Worm (Caenorhabditis elegans) whole organism, early embryonic: ENCODE results near the gene eif-1.

Source experiments
- B0310.2 ChIP-seq: sonication (generic microtip); optimal IDR thresholded peaks from 2 replicates; lab custom pipeline; 2016; ENCODE audit warnings: mild to moderate bottlenecking, missing genetic modification characterization, missing compliant biosample characterization
- F13C5.2 ChIP-seq: sonication (generic microtip); optimal IDR thresholded peaks from 2 replicates; lab custom pipeline; 2017; ENCODE audit warnings: mild to moderate bottlenecking, missing genetic modification characterization, inconsistent platforms, missing compliant biosample characterization
- aly-1 ChIP-seq: sonication (generic microtip); optimal IDR thresholded peaks from 2 replicates; lab custom pipeline; 2016; ENCODE audit warnings: missing genetic modification characterization, missing compliant biosample characterization
- ama-1 ChIP-seq: fragments of 150-350 bp; optimal IDR thresholded peaks from 2 replicates; lab custom pipeline; 2014
- ceh-13 ChIP-seq: fragments of 200-800 bp; sonication (Bioruptor generic); optimal IDR thresholded peaks from 2 replicates; lab custom pipeline; 2018; ENCODE audit warnings: mild to moderate bottlenecking, missing genetic modification characterization, missing compliant biosample characterization
- ceh-36 ChIP-seq: sonication (generic microtip); optimal IDR thresholded peaks from 2 replicates; lab custom pipeline; 2016; ENCODE audit warnings: missing genetic modification characterization, inconsistent platforms, missing compliant biosample characterization
- ets-7 ChIP-seq: sonication (generic microtip); optimal IDR thresholded peaks from 2 replicates; lab custom pipeline; 2016; ENCODE audit warnings: missing genotype, missing genetic modification characterization, missing compliant biosample characterization
- flt-1 ChIP-seq: fragments of 200-800 bp; sonication (Bioruptor generic); IDR thresholded peaks from 2 replicates; pipeline ENCODE4 v1.3.6; 2022; ENCODE audit warnings: missing genetic modification characterization, missing compliant biosample characterization
- hmbx-1 ChIP-seq: sonication (generic microtip); optimal IDR thresholded peaks from 2 replicates; lab custom pipeline; 2016; ENCODE audit warnings: mild to moderate bottlenecking, missing genetic modification characterization, missing compliant biosample characterization
- hmg-4 ChIP-seq: fragments of 200-800 bp; sonication (Bioruptor generic); optimal IDR thresholded peaks from 2 replicates; lab custom pipeline; 2018; ENCODE audit warnings: mild to moderate bottlenecking, missing genetic modification characterization, missing compliant biosample characterization
- hnd-1 ChIP-seq: sonication (generic microtip); optimal IDR thresholded peaks from 2 replicates; lab custom pipeline; 2016; ENCODE audit warnings: missing genetic modification characterization, missing compliant biosample characterization
- pes-1 ChIP-seq: fragments of 200-800 bp; sonication (Bioruptor generic); IDR thresholded peaks from 2 replicates; pipeline ENCODE4 v1.3.6; 2022; ENCODE audit warnings: missing genetic modification reagents, missing genetic modification characterization, missing compliant biosample characterization
- scrt-1 ChIP-seq: fragments of 200-800 bp; sonication (Bioruptor generic); IDR thresholded peaks from 2 replicates; pipeline ENCODE4 v1.3.6; 2022; ENCODE audit warnings: missing genetic modification characterization, missing compliant biosample characterization
- sea-1 ChIP-seq: fragments of 200-800 bp; sonication (Bioruptor generic); conservative IDR thresholded peaks from 2 replicates; pipeline ENCODE4 v1.3.6; 2022; ENCODE audit warnings: missing genetic modification characterization, missing compliant biosample characterization
- tbx-11 ChIP-seq: fragments of 200-800 bp; sonication (Bioruptor generic); IDR thresholded peaks from 2 replicates; pipeline ENCODE4 v1.3.6; 2022; ENCODE audit warnings: missing genetic modification characterization, missing compliant biosample characterization
- tbx-37 ChIP-seq: fragments of 200-800 bp; sonication (Bioruptor generic); conservative IDR thresholded peaks from 2 replicates; pipeline ENCODE4 v1.3.6; 2022; ENCODE audit warnings: missing genetic modification reagents, missing genetic modification characterization, missing compliant biosample characterization
- tra-4 ChIP-seq: sonication (generic microtip); optimal IDR thresholded peaks from 2 replicates; lab custom pipeline; 2017; ENCODE audit warnings: missing genetic modification characterization, missing compliant biosample characterization

Gene eif-1

ce11 chrII:5020513-5021081 is 27.2 kb upstream of the eif-1 start:
- no peak for TF ChIP-seq ets-7
- TF ChIP-seq aly-1, result no peak
- TF ChIP-seq flt-1, result no peak
- TF ChIP-seq ceh-13 (GFP tag; lab: Kevin White, UChicago), result no peak
- TF ChIP-seq hmg-4 (GFP tag; lab: Kevin White, UChicago), result no peak
- TF ChIP-seq tra-4 (tag; lab: Kevin White, UChicago), result no peak
- TF ChIP-seq pes-1 (GFP tag; lab: Robert Waterston, UW), result no peak
- no peak for TF ChIP-seq sea-1 (GFP tag; lab: Robert Waterston, UW)
- no peak for TF ChIP-seq B0310.2 (tag; lab: Kevin White, UChicago)
- TF ChIP-seq scrt-1 (GFP tag; lab: Robert Waterston, UW), result no peak
- no peak for TF ChIP-seq hmbx-1
- no peak for TF ChIP-seq ceh-36 (tag; lab: Kevin White, UChicago)

ce11 chrII:5019389-5020108 is 26.2 kb upstream of the eif-1 start:
- no peak for TF ChIP-seq tra-4 (tag; lab: Kevin White, UChicago)
- no peak for TF ChIP-seq pes-1 (GFP tag; lab: Robert Waterston, UW)
- TF ChIP-seq F13C5.2, result no peak
- no peak for TF ChIP-seq hmg-4 (GFP tag; lab: Kevin White, UChicago)
- no peak for TF ChIP-seq scrt-1 (GFP tag; lab: Robert Waterston, UW)
- TF ChIP-seq hnd-1, result no peak
- TF ChIP-seq tbx-11 (GFP tag; lab: Robert Waterston, UW), result no peak
- TF ChIP-seq B0310.2 (tag; lab: Kevin White, UChicago), result no peak
- no peak for TF ChIP-seq flt-1
- no peak for TF ChIP-seq hmbx-1
- no peak for TF ChIP-seq ets-7
- TF ChIP-seq tbx-37 (GFP tag; lab: Robert Waterston, UW), result no peak
- TF ChIP-seq aly-1, result no peak
- no peak for TF ChIP-seq ceh-36 (tag; lab: Kevin White, UChicago)
- no peak for TF ChIP-seq ceh-13 (GFP tag; lab: Kevin White, UChicago)
- no peak for TF ChIP-seq ama-1 (lab: Kevin White, UChicago)
- TF ChIP-seq sea-1 (GFP tag; lab: Robert Waterston, UW), result no peak

- TF ChIP-seq hmbx-1 (no peak), B0310.2 (tag; lab: Kevin White, UChicago) (no peak), ets-7 (no peak), pes-1 (GFP tag; lab: Robert Waterston, UW) (no peak), ama-1 (lab: Kevin White, UChicago) (no peak), hnd-1 (no peak), sea-1 (GFP tag; lab: Robert Waterston, UW) (no peak), tbx-37 (GFP tag; lab: Robert Waterston, UW) (no peak), F13C5.2 (no peak), ceh-13 (GFP tag; lab: Kevin White, UChicago) (no peak), hmg-4 (GFP tag; lab: Kevin White, UChicago) (no peak), ceh-36 (tag; lab: Kevin White, UChicago) (no peak)
Measured at ce11 chrII:5018578-5018977, 25.2 kb upstream of the eif-1 start.

- TF ChIP-seq aly-1 (peak; percentile 42), hmg-4 (GFP tag; lab: Kevin White, UChicago) (peak; percentile 46), sea-1 (GFP tag; lab: Robert Waterston, UW) (no peak)
Measured at ce11 chrII:5016977-5017585, 23.7 kb upstream of the eif-1 start.

- TF ChIP-seq ets-7, result no peak
- no peak for TF ChIP-seq hmg-4 (GFP tag; lab: Kevin White, UChicago)
- no peak for TF ChIP-seq scrt-1 (GFP tag; lab: Robert Waterston, UW)
- no peak for TF ChIP-seq ceh-36 (tag; lab: Kevin White, UChicago)
- TF ChIP-seq tra-4 (tag; lab: Kevin White, UChicago), result no peak
- no peak for TF ChIP-seq hmbx-1
- TF ChIP-seq F13C5.2, result no peak
- no peak for TF ChIP-seq hnd-1
- TF ChIP-seq B0310.2 (tag; lab: Kevin White, UChicago), result no peak
Measured at ce11 chrII:5016144-5016543, 22.8 kb upstream of the eif-1 start.

ce11 chrII:5014399-5014798 is 21.0 kb upstream of the eif-1 start, which contains the start of gene F59A6.2:
F59A6.2 (plus strand) TSS chrII:5014699.
- TF ChIP-seq hnd-1, result no peak
- TF ChIP-seq tra-4 (tag; lab: Kevin White, UChicago), result no peak
- no peak for TF ChIP-seq ets-7
- TF ChIP-seq flt-1, result no peak
- TF ChIP-seq ceh-13 (GFP tag; lab: Kevin White, UChicago), result no peak
- no peak for TF ChIP-seq tbx-11 (GFP tag; lab: Robert Waterston, UW)
- no peak for TF ChIP-seq F13C5.2
- TF ChIP-seq pes-1 (GFP tag; lab: Robert Waterston, UW), result no peak
- TF ChIP-seq sea-1 (GFP tag; lab: Robert Waterston, UW), result no peak
- no peak for TF ChIP-seq B0310.2 (tag; lab: Kevin White, UChicago)
- no peak for TF ChIP-seq ceh-36 (tag; lab: Kevin White, UChicago)
- no peak for TF ChIP-seq scrt-1 (GFP tag; lab: Robert Waterston, UW)
- TF ChIP-seq tbx-37 (GFP tag; lab: Robert Waterston, UW), result no peak
- no peak for TF ChIP-seq ama-1 (lab: Kevin White, UChicago)
- no peak for TF ChIP-seq hmg-4 (GFP tag; lab: Kevin White, UChicago)
- no peak for TF ChIP-seq hmbx-1
- TF ChIP-seq aly-1, result no peak

ce11 chrII:5011978-5012377 is 18.6 kb upstream of the eif-1 start, which contains the start of gene F59A6.12:
F59A6.12 (minus strand) TSS chrII:5012078.
- TF ChIP-seq ceh-36 (tag; lab: Kevin White, UChicago), result no peak
- no peak for TF ChIP-seq tbx-11 (GFP tag; lab: Robert Waterston, UW)
- no peak for TF ChIP-seq ceh-13 (GFP tag; lab: Kevin White, UChicago)
